Worm (Caenorhabditis elegans) whole organism, mixed stage, embryonic: ENCODE data around the gene ftt-2.

Source experiments
- blmp-1 ChIP-seq: fragments of 150-350 bp; optimal IDR thresholded peaks from 2 replicates; lab custom pipeline; 2014; ENCODE audit warnings: missing biosample characterization, missing genetic modification characterization
- ceh-43 ChIP-seq: fragments of 200-800 bp; sonication (Bioruptor generic); optimal IDR thresholded peaks from 2 replicates; lab custom pipeline; 2018; ENCODE audit warnings: mild to moderate bottlenecking, missing genetic modification characterization, moderate library complexity, missing compliant biosample characterization
- mab-5 ChIP-seq: fragments of 150-350 bp; optimal IDR thresholded peaks from 2 replicates; lab custom pipeline; 2014; ENCODE audit warnings: missing biosample characterization, missing genetic modification characterization
- nhr-237 ChIP-seq: fragments of 150-350 bp; optimal IDR thresholded peaks from 2 replicates; lab custom pipeline; 2014; ENCODE audit warnings: missing biosample characterization, missing genetic modification characterization
- unc-39 ChIP-seq: fragments of 150-350 bp; optimal IDR thresholded peaks from 2 replicates; lab custom pipeline; 2014; ENCODE audit warnings: missing biosample characterization, missing genetic modification characterization
- unc-62 ChIP-seq: fragments of 150-350 bp; optimal IDR thresholded peaks from 2 replicates; lab custom pipeline; 2014; ENCODE audit warnings: missing biosample characterization, missing genetic modification reagents, missing genetic modification characterization

DNA sequence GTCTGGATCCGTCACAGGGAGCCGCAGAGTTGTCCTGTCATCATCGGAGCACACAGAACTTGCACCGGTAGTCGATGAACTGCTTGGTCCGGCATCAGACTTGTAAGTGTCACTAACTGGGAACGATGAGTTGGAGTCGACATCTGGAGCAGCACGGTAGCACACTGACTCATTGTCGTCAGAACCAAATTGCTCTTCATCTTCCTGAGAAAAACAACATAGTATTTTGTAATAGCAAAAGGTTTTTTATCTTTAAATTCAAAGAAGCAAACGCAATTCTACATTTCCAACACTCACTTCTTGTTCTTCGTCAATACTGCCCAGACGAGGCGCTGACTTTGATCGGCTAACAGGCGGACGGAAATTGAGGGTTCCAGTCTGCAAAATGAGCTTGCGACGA lies 14.7 kb downstream of the ftt-2 start:
- TF ChIP-seq mab-5 (tag; lab: Kevin White, UChicago) (no peak), ceh-43 (GFP tag; lab: Kevin White, UChicago) (no peak), blmp-1 (tag; lab: Kevin White, UChicago) (no peak), nhr-237 (tag; lab: Kevin White, UChicago) (no peak), unc-39 (tag; lab: Kevin White, UChicago) (no peak), unc-62 (GFP tag; lab: Kevin White, UChicago) (no peak)
